Fruit fly (Drosophila melanogaster) whole organism, embryonic: ENCODE results near the gene ebi.

Experiments used
- Ada2b ChIP-seq: fragments of 200-800 bp; sonication (Bioruptor generic); IDR thresholded peaks from 2 replicates; pipeline ENCODE4 v1.3.6; 2022; ENCODE audit warnings: missing biosample characterization, missing genetic modification characterization
- Awh ChIP-seq: fragments of 200-800 bp; sonication (Bioruptor generic); IDR thresholded peaks from 2 replicates; pipeline ENCODE4, ENCODE4 v1.3.6; 2022; ENCODE audit warnings: missing biosample characterization, missing genetic modification characterization
- BEAF-32 ChIP-seq: fragments of 200-800 bp; sonication (Bioruptor generic); optimal IDR thresholded peaks from 3 replicates; lab custom pipeline; 2017; ENCODE audit warnings: missing biosample characterization, missing genetic modification characterization, mild to moderate bottlenecking, moderate library complexity, missing genetic modification reagents
- CG10654 ChIP-seq: fragments of 200-800 bp; sonication (Bioruptor generic); optimal IDR thresholded peaks from 2 replicates; lab custom pipeline; 2016; ENCODE audit warnings: missing biosample characterization, missing genetic modification characterization
- CG10959 ChIP-seq: fragments of 200-800 bp; sonication (Bioruptor generic); IDR thresholded peaks from 2 replicates; pipeline ENCODE4 v1.3.6; 2022; ENCODE audit warnings: missing biosample characterization, missing genetic modification characterization
- CG1233 ChIP-seq: fragments of 200-800 bp; sonication (Bioruptor generic); optimal IDR thresholded peaks from 4 replicates; lab custom pipeline; 2018; ENCODE audit warnings: missing biosample characterization, mild to moderate bottlenecking, missing genetic modification characterization
- CG14860 ChIP-seq: fragments of 200-800 bp; sonication (Bioruptor generic); IDR thresholded peaks from 3 replicates; pipeline ENCODE4 v1.3.6; 2022; ENCODE audit warnings: missing biosample characterization, missing genetic modification characterization; ENCODE audit not compliant: partially characterized antibody
- CG14965 ChIP-seq: fragments of 200-800 bp; sonication (Bioruptor generic); optimal IDR thresholded peaks from 2 replicates; lab custom pipeline; 2016; ENCODE audit warnings: missing biosample characterization, missing genetic modification characterization, borderline replicate concordance
- CG1647 ChIP-seq: fragments of 200-800 bp; sonication (Bioruptor generic); optimal IDR thresholded peaks from 3 replicates; lab custom pipeline; 2016; ENCODE audit warnings: missing biosample characterization, missing genetic modification characterization
- CG16779 ChIP-seq: fragments of 200-800 bp; sonication (Bioruptor generic); IDR thresholded peaks from 2 replicates; pipeline ENCODE4 v1.3.6; 2022; ENCODE audit warnings: missing biosample characterization, missing genetic modification characterization
- CG2678 ChIP-seq: fragments of 200-800 bp; sonication (Bioruptor generic); optimal IDR thresholded peaks from 3 replicates; lab custom pipeline; 2019; ENCODE audit warnings: missing biosample characterization, mild to moderate bottlenecking, missing genetic modification characterization, moderate library complexity
- CG34422 ChIP-seq: fragments of 200-800 bp; sonication (Bioruptor generic); IDR thresholded peaks from 3 replicates; pipeline ENCODE4 v1.3.6; 2022; ENCODE audit warnings: missing biosample characterization, missing genetic modification characterization
- CG3838 ChIP-seq: fragments of 200-800 bp; sonication (Bioruptor generic); optimal IDR thresholded peaks from 3 replicates; lab custom pipeline; 2016; ENCODE audit warnings: missing biosample characterization, missing genetic modification characterization
- CG42726 ChIP-seq: fragments of 200-800 bp; sonication (Bioruptor generic); IDR thresholded peaks from 2 replicates; pipeline ENCODE4 v1.3.6; 2022; ENCODE audit warnings: missing biosample characterization, missing genetic modification characterization; ENCODE audit not compliant: partially characterized antibody
- CG4360 ChIP-seq: fragments of 200-800 bp; sonication (Bioruptor generic); IDR thresholded peaks from 2 replicates; pipeline ENCODE4 v1.3.6; 2022; ENCODE audit warnings: missing biosample characterization, missing genetic modification characterization
- CHES-1-like ChIP-seq: fragments of 200-800 bp; sonication (Bioruptor generic); optimal IDR thresholded peaks from 2 replicates; lab custom pipeline; 2016; ENCODE audit warnings: missing biosample characterization, missing genetic modification characterization
- D19A ChIP-seq: fragments of 200-800 bp; optimal IDR thresholded peaks from 3 replicates; lab custom pipeline; 2019; ENCODE audit warnings: missing biosample characterization, mild to moderate bottlenecking, missing genetic modification characterization, moderate library complexity
- Gug ChIP-seq: fragments of 200-800 bp; sonication (Bioruptor generic); IDR thresholded peaks from 4 replicates; pipeline ENCODE4 v1.3.6; 2022; ENCODE audit warnings: missing biosample characterization, missing genetic modification characterization
- H2.0 ChIP-seq: fragments of 200-800 bp; sonication (Bioruptor generic); IDR thresholded peaks from 2 replicates; pipeline ENCODE4 v1.3.6; 2022; ENCODE audit warnings: missing biosample characterization, missing genetic modification characterization
- HHEX ChIP-seq: fragments of 200-800 bp; sonication (Bioruptor generic); optimal IDR thresholded peaks from 3 replicates; lab custom pipeline; 2017; ENCODE audit warnings: missing biosample characterization, mild to moderate bottlenecking, missing genetic modification characterization, missing genetic modification reagents
- HmgZ ChIP-seq: fragments of 200-800 bp; sonication (Bioruptor generic); optimal IDR thresholded peaks from 2 replicates; lab custom pipeline; 2018; ENCODE audit warnings: missing biosample characterization, mild to moderate bottlenecking, missing genetic modification characterization
- Neu2 ChIP-seq: fragments of 200-800 bp; sonication (Bioruptor generic); optimal IDR thresholded peaks from 3 replicates; lab custom pipeline; 2016; ENCODE audit warnings: missing biosample characterization, missing genetic modification characterization, borderline replicate concordance
- Nf-YC ChIP-seq: fragments of 200-800 bp; optimal IDR thresholded peaks from 3 replicates; lab custom pipeline; 2019; ENCODE audit warnings: missing biosample characterization, mild to moderate bottlenecking, missing genetic modification characterization, moderate library complexity
- Oaz ChIP-seq: fragments of 200-800 bp; sonication (Bioruptor generic); IDR thresholded peaks from 2 replicates; pipeline ENCODE4 v1.3.6; 2022; ENCODE audit warnings: missing biosample characterization, missing genetic modification characterization
- PHDP ChIP-seq: fragments of 200-800 bp; sonication (Bioruptor generic); optimal IDR thresholded peaks from 3 replicates; lab custom pipeline; 2018; ENCODE audit warnings: missing biosample characterization, mild to moderate bottlenecking, missing genetic modification characterization, moderate library complexity
- Xbp1 ChIP-seq: fragments of 200-800 bp; sonication (Bioruptor generic); optimal IDR thresholded peaks from 3 replicates; lab custom pipeline; 2016; ENCODE audit warnings: missing biosample characterization, mild to moderate bottlenecking, missing genetic modification characterization
- cg ChIP-seq: fragments of 200-800 bp; sonication (Bioruptor generic); optimal IDR thresholded peaks from 3 replicates; lab custom pipeline; 2019; ENCODE audit warnings: missing biosample characterization, mild to moderate bottlenecking, missing genetic modification characterization, moderate library complexity
- chn ChIP-seq: fragments of 200-800 bp; sonication (Bioruptor generic); optimal IDR thresholded peaks from 2 replicates; lab custom pipeline; 2016; ENCODE audit warnings: missing biosample characterization, missing genetic modification characterization
- da ChIP-seq: fragments of 200-800 bp; sonication (Bioruptor generic); optimal IDR thresholded peaks from 2 replicates; lab custom pipeline; 2016; ENCODE audit warnings: missing biosample characterization, missing genetic modification characterization
- dmrt99B ChIP-seq: fragments of 200-800 bp; sonication (Bioruptor generic); optimal IDR thresholded peaks from 2 replicates; lab custom pipeline; 2018; ENCODE audit warnings: missing biosample characterization, mild to moderate bottlenecking, missing genetic modification characterization, moderate library complexity
- eve ChIP-seq, 2 experiments: fragments of >200 bp; optimal IDR thresholded peaks; 2 replicates each; lab custom pipeline; 2017; ENCODE audit warnings: missing biosample characterization in 2 of 2, missing genetic modification characterization in 2 of 2
- gem ChIP-seq: fragments of 200-800 bp; sonication (Bioruptor generic); optimal IDR thresholded peaks from 2 replicates; lab custom pipeline; 2019; ENCODE audit warnings: missing biosample characterization, mild to moderate bottlenecking, missing genetic modification characterization, moderate library complexity
- gsb-n ChIP-seq: fragments of 200-800 bp; sonication (Bioruptor generic); optimal IDR thresholded peaks from 3 replicates; lab custom pipeline; 2018; ENCODE audit warnings: missing biosample characterization, mild to moderate bottlenecking, missing genetic modification characterization
- her ChIP-seq: fragments of 200-800 bp; sonication (Bioruptor generic); optimal IDR thresholded peaks from 2 replicates; lab custom pipeline; 2016; ENCODE audit warnings: missing biosample characterization, missing genetic modification characterization
- lola ChIP-seq, 3 experiments: fragments of >200 bp in 2 of 3; fragments of 200-800 bp in 1 of 3; sonication (Bioruptor generic) in 1 of 3; optimal IDR thresholded peaks; 2 replicates each; lab custom pipeline; 2017 to 2019; ENCODE audit warnings: missing biosample characterization in 3 of 3, missing genetic modification characterization in 3 of 3, mild to moderate bottlenecking in 1 of 3, moderate library complexity in 1 of 3
- lov ChIP-seq, 2 experiments: fragments of 200-800 bp in 1 of 2; fragments of >200 bp in 1 of 2; sonication (Bioruptor generic) in 1 of 2; IDR thresholded peaks in 1 of 2; optimal IDR thresholded peaks in 1 of 2; 2 replicates in 1 of 2; 3 replicates in 1 of 2; pipeline versions ENCODE4 v1.3.6 to Lab custom; 2017 to 2022; ENCODE audit warnings: missing biosample characterization in 1 of 2, missing genetic modification characterization in 1 of 2
- nmo ChIP-seq: fragments of 200-800 bp; sonication (Bioruptor generic); optimal IDR thresholded peaks from 2 replicates; lab custom pipeline; 2018; ENCODE audit warnings: missing biosample characterization, mild to moderate bottlenecking, missing genetic modification characterization, moderate library complexity
- pum ChIP-seq: fragments of 200-800 bp; sonication (Bioruptor generic); optimal IDR thresholded peaks from 2 replicates; lab custom pipeline; 2016; ENCODE audit warnings: missing biosample characterization, missing genetic modification characterization
- row ChIP-seq: fragments of 200-800 bp; sonication (Bioruptor generic); IDR thresholded peaks from 3 replicates; pipeline ENCODE4 v1.3.6; 2022; ENCODE audit warnings: missing biosample characterization, missing genetic modification characterization
- sens ChIP-seq: fragments of 200-800 bp; sonication (Bioruptor generic); peaks from one replicate; lab custom pipeline; 2016; ENCODE audit warnings: missing biosample characterization, missing genetic modification characterization
- slp2 ChIP-seq: fragments of 200-800 bp; sonication (Bioruptor generic); optimal IDR thresholded peaks from 2 replicates; lab custom pipeline; 2016; ENCODE audit warnings: missing biosample characterization, missing genetic modification characterization
- sr ChIP-seq: fragments of 200-800 bp; sonication (Bioruptor generic); IDR thresholded peaks from 3 replicates; pipeline ENCODE4 v1.3.6; 2022; ENCODE audit warnings: missing biosample characterization, missing genetic modification characterization
- tin ChIP-seq: fragments of 200-800 bp; sonication (Bioruptor generic); optimal IDR thresholded peaks from 3 replicates; lab custom pipeline; 2016; ENCODE audit warnings: missing biosample characterization, missing genetic modification characterization
- twi ChIP-seq: fragments of 200-800 bp; optimal IDR thresholded peaks from 2 replicates; lab custom pipeline; 2019; ENCODE audit warnings: missing biosample characterization, mild to moderate bottlenecking, missing genetic modification characterization, moderate library complexity
- usp ChIP-seq: fragments of >200 bp; optimal IDR thresholded peaks from 2 replicates; lab custom pipeline; 2017; ENCODE audit warnings: missing biosample characterization, missing genetic modification characterization
- vnd ChIP-seq: fragments of 200-800 bp; sonication (Bioruptor generic); IDR thresholded peaks from 3 replicates; pipeline ENCODE4 v1.3.6; 2022; ENCODE audit warnings: missing biosample characterization, missing genetic modification characterization; ENCODE audit not compliant: partially characterized antibody
- vvl ChIP-seq: fragments of 200-800 bp; sonication (Bioruptor generic); IDR thresholded peaks from 2 replicates; pipeline ENCODE4 v1.3.6; 2022; ENCODE audit warnings: missing biosample characterization, missing genetic modification characterization
- zen ChIP-seq: fragments of 200-800 bp; sonication (Bioruptor generic); optimal IDR thresholded peaks from 3 replicates; lab custom pipeline; 2018; ENCODE audit warnings: missing biosample characterization, mild to moderate bottlenecking, missing genetic modification characterization, moderate library complexity
- zf30C ChIP-seq: fragments of 200-800 bp; sonication (Bioruptor generic); optimal IDR thresholded peaks from 3 replicates; lab custom pipeline; 2018; ENCODE audit warnings: missing biosample characterization, mild to moderate bottlenecking, missing genetic modification characterization

ebi gene

DNA sequence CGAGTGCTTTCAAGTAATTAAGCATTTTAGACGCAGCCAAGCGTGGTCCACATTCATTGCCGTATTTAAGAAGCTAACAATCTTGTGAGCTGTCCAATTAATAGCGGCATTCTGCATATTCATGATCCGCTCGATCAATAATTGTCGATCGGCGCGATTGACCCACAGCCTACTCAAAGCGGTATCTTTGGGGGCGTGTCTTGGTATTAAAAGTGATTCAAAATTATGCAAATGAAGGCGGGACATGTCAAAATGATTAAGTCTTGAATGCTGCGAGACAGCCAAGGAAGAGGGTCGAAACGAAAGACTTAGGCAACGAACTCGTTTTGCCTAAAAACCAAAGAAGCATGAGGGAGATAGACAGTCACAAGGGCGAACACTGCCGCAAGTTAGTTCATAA lies 48.0 kb upstream of the ebi start:
- TF ChIP-seq Awh (GFP tag; lab: Robert Waterston, UW): peak; percentile 62
- TF ChIP-seq CHES-1-like (GFP tag; lab: Kevin White, UChicago): no peak
- no peak for TF ChIP-seq CG14860
- no peak for TF ChIP-seq usp (GFP tag; lab: Kevin White, UChicago)
- TF ChIP-seq PHDP (tag; lab: Kevin White, UChicago): no peak
- TF ChIP-seq Xbp1 (GFP tag; lab: Kevin White, UChicago): no peak
- peak; percentile 72 for TF ChIP-seq vvl (GFP tag; lab: Robert Waterston, UW)

dm6 chr2L:368398-369008 lies 46.4 kb upstream of the ebi start:
- TF ChIP-seq CG34422 (no peak), H2.0 (no peak), tin (GFP tag; lab: Kevin White, UChicago) (no peak), Gug (GFP tag; lab: Robert Waterston, UW) (no peak), vvl (GFP tag; lab: Robert Waterston, UW) (peak; percentile 56; the same call in 1 of the 2 replicates), sr (GFP tag; lab: Robert Waterston, UW) (no peak), vnd (GFP tag; lab: Robert Waterston, UW) (no peak), D19A (tag; lab: Kevin White, UChicago) (peak; percentile 88), nmo (GFP tag; lab: Kevin White, UChicago) (peak; percentile 10), chn (GFP tag; lab: Kevin White, UChicago) (no peak), CG42726 (no peak), row (GFP tag; lab: Robert Waterston, UW) (no peak), BEAF-32 (no peak), lov (optimal IDR thresholded peaks at IDR 0.05; lab: Kevin White, UChicago) (no peak), lov (GFP tag; IDR thresholded peaks at IDR 0.05; lab: Robert Waterston, UW) (no peak), dmrt99B (no peak), cg (GFP tag; lab: Kevin White, UChicago) (peak; percentile 69), CG1647 (GFP tag; lab: Kevin White, UChicago) (no peak), Neu2 (GFP tag; lab: Kevin White, UChicago) (no peak), slp2 (GFP tag; lab: Kevin White, UChicago) (no peak), zen (tag; lab: Kevin White, UChicago) (no peak), HHEX (GFP tag; lab: Kevin White, UChicago) (no peak), CG1233 (GFP tag; lab: Kevin White, UChicago) (no peak), HmgZ (tag; lab: Kevin White, UChicago) (no peak), gsb-n (tag; lab: Kevin White, UChicago) (no peak), CG10959 (GFP tag; lab: Robert Waterston, UW) (no peak), CG14965 (no peak), CG10654 (GFP tag; lab: Kevin White, UChicago) (no peak), da (GFP tag; lab: Kevin White, UChicago) (no peak), lola (GFP tag; optimal IDR thresholded peaks at IDR 0.05; lab: Kevin White, UChicago) (peak in 1 of 3 experiments; percentile 1), Ada2b (GFP tag; lab: Robert Waterston, UW) (no peak), CG16779 (no peak), CG4360 (GFP tag; lab: Robert Waterston, UW) (peak; percentile 93), sens (GFP tag; lab: Kevin White, UChicago) (peak; percentile 72), pum (GFP tag; lab: Kevin White, UChicago) (no peak), CG2678 (tag; lab: Kevin White, UChicago) (no peak), gem (peak; percentile 26), Oaz (GFP tag; lab: Robert Waterston, UW) (no peak), twi (tag; lab: Kevin White, UChicago) (no peak), zf30C (GFP tag; lab: Kevin White, UChicago) (no peak), CG3838 (GFP tag; lab: Kevin White, UChicago) (no peak), Nf-YC (tag; lab: Kevin White, UChicago) (peak; percentile 96), eve (GFP tag; optimal IDR thresholded peaks at IDR 0.05; lab: Kevin White, UChicago) (no peak), her (GFP tag; lab: Kevin White, UChicago) (no peak)
